Worm (Caenorhabditis elegans): Measurements from ENCODE around the gene F08G12.3.

F08G12.3 gene

ce11 chrX:11279276-11279675 lies 20.8 kb upstream of the F08G12.3 start, which contains the start of gene F38B2.2:
TSS of gene F38B2.2 (minus strand) at chrX:11279376.
- TF ChIP-seq bed-3 (GFP tag; optimal IDR thresholded peaks at IDR 0.05), result no peak
- TF ChIP-seq zip-8 (tag; optimal IDR thresholded peaks at IDR 0.05), result no peak
- TF ChIP-seq ceh-83 (GFP tag; optimal IDR thresholded peaks at IDR 0.05), result no peak
- TF ChIP-seq lsy-2 (tag; optimal IDR thresholded peaks at IDR 0.05), result no peak
- no peak for TF ChIP-seq nhr-28 (tag; optimal IDR thresholded peaks at IDR 0.05)
- TF ChIP-seq elt-3 (tag; optimal IDR thresholded peaks at IDR 0.05), result no peak
- TF ChIP-seq M03D4.4 (tag; optimal IDR thresholded peaks at IDR 0.05), result no peak
- no peak for TF ChIP-seq blmp-1 (tag; optimal IDR thresholded peaks at IDR 0.05)
- no peak for TF ChIP-seq unc-120 (tag; optimal IDR thresholded peaks at IDR 0.05; ENCODE audit: poor library complexity, severe bottlenecking)
- no peak for TF ChIP-seq ham-2 (GFP tag; optimal IDR thresholded peaks at IDR 0.05)
- TF ChIP-seq unc-62 (GFP tag; optimal IDR thresholded peaks at IDR 0.05), result no peak

ce11 chrX:11281148-11281547 lies 18.9 kb upstream of the F08G12.3 start, which contains the start of gene F38B2.6:
TSS of gene F38B2.6 (minus strand) at chrX:11281248.
- TF ChIP-seq ces-1 (GFP tag; optimal IDR thresholded peaks at IDR 0.05), result no peak
- no peak for TF ChIP-seq hlh-1 (tag; optimal IDR thresholded peaks at IDR 0.05)
- no peak for TF ChIP-seq sptf-1 (tag; optimal IDR thresholded peaks at IDR 0.05)
- TF ChIP-seq ceh-43 (GFP tag; optimal IDR thresholded peaks at IDR 0.05), result no peak
- TF ChIP-seq drap-1 (GFP tag; optimal IDR thresholded peaks at IDR 0.05), result no peak
- no peak for TF ChIP-seq mep-1 (tag; optimal IDR thresholded peaks at IDR 0.05)
- no peak for TF ChIP-seq lin-13 (tag; optimal IDR thresholded peaks at IDR 0.05)
- TF ChIP-seq nhr-2 (tag; optimal IDR thresholded peaks at IDR 0.05), result no peak
- TF ChIP-seq bed-3 (GFP tag; optimal IDR thresholded peaks at IDR 0.05), result no peak

ce11 chrX:11286246-11286645 lies 13.8 kb upstream of the F08G12.3 start, which contains the start of gene F38B2.3:
TSS of gene F38B2.3 (minus strand) at chrX:11286346.
- TF ChIP-seq blmp-1 (tag; optimal IDR thresholded peaks at IDR 0.05), result no peak
- TF ChIP-seq ztf-11 (tag; optimal IDR thresholded peaks at IDR 0.05), result no peak
- no peak for TF ChIP-seq ces-1 (GFP tag; optimal IDR thresholded peaks at IDR 0.05)
- no peak for TF ChIP-seq zip-8 (tag; optimal IDR thresholded peaks at IDR 0.05)
- no peak for TF ChIP-seq ham-2 (GFP tag; optimal IDR thresholded peaks at IDR 0.05)
- no peak for TF ChIP-seq nhr-28 (tag; optimal IDR thresholded peaks at IDR 0.05)
- TF ChIP-seq nhr-2 (tag; optimal IDR thresholded peaks at IDR 0.05), result no peak
- no peak for TF ChIP-seq lin-32 (GFP tag; optimal IDR thresholded peaks at IDR 0.05)
- TF ChIP-seq sem-2 (GFP tag; optimal IDR thresholded peaks at IDR 0.05), result no peak
- TF ChIP-seq lsy-2 (tag; optimal IDR thresholded peaks at IDR 0.05), result no peak
- TF ChIP-seq unc-120 (tag; optimal IDR thresholded peaks at IDR 0.05; ENCODE audit: poor library complexity, severe bottlenecking), result no peak
- TF ChIP-seq flh-1 (GFP tag; optimal IDR thresholded peaks at IDR 0.05), result no peak
- TF ChIP-seq elt-3 (tag; optimal IDR thresholded peaks at IDR 0.05), result no peak
- no peak for TF ChIP-seq nhr-12 (tag; optimal IDR thresholded peaks at IDR 0.05)
- TF ChIP-seq sptf-1 (tag; optimal IDR thresholded peaks at IDR 0.05), result no peak
- TF ChIP-seq ceh-83 (GFP tag; optimal IDR thresholded peaks at IDR 0.05), result no peak
- no peak for TF ChIP-seq nhr-237 (tag; optimal IDR thresholded peaks at IDR 0.05)

ce11 chrX:11287617-11288016 lies 12.4 kb upstream of the F08G12.3 start, which contains the start of gene F38B2.4:
TSS of gene F38B2.4 (minus strand) at chrX:11287717.
- TF ChIP-seq sem-2 (GFP tag; optimal IDR thresholded peaks at IDR 0.05) (no peak), lsy-2 (tag; optimal IDR thresholded peaks at IDR 0.05) (no peak), nhr-76 (tag; optimal IDR thresholded peaks at IDR 0.05) (no peak), M03D4.4 (tag; optimal IDR thresholded peaks at IDR 0.05) (no peak), unc-120 (tag; optimal IDR thresholded peaks at IDR 0.05; ENCODE audit: poor library complexity, severe bottlenecking) (no peak), nhr-28 (tag; optimal IDR thresholded peaks at IDR 0.05) (no peak), tbx-8 (GFP tag; optimal IDR thresholded peaks at IDR 0.05) (no peak), bed-3 (GFP tag; optimal IDR thresholded peaks at IDR 0.05) (no peak), sptf-1 (tag; optimal IDR thresholded peaks at IDR 0.05) (no peak), mep-1 (tag; optimal IDR thresholded peaks at IDR 0.05) (no peak), drap-1 (GFP tag; optimal IDR thresholded peaks at IDR 0.05) (no peak), unc-39 (tag; optimal IDR thresholded peaks at IDR 0.05) (no peak), blmp-1 (tag; optimal IDR thresholded peaks at IDR 0.05) (no peak), ceh-83 (GFP tag; optimal IDR thresholded peaks at IDR 0.05) (no peak), cnd-1 (tag; optimal IDR thresholded peaks at IDR 0.05) (no peak), lin-13 (tag; optimal IDR thresholded peaks at IDR 0.05) (no peak)

- TF ChIP-seq elt-1 (tag; optimal IDR thresholded peaks at IDR 0.05; ENCODE audit: borderline replicate concordance, insufficient read depth) (no peak), drap-1 (GFP tag; optimal IDR thresholded peaks at IDR 0.05) (no peak), flh-1 (GFP tag; optimal IDR thresholded peaks at IDR 0.05) (no peak), blmp-1 (tag; optimal IDR thresholded peaks at IDR 0.05) (no peak), mab-5 (tag; optimal IDR thresholded peaks at IDR 0.05) (no peak), lsy-2 (tag; optimal IDR thresholded peaks at IDR 0.05) (no peak), nhr-237 (tag; optimal IDR thresholded peaks at IDR 0.05) (no peak), ztf-11 (tag; optimal IDR thresholded peaks at IDR 0.05) (no peak), pha-4 (tag; optimal IDR thresholded peaks at IDR 0.05) (no peak), mls-2 (tag; optimal IDR thresholded peaks at IDR 0.05) (no peak), unc-120 (tag; optimal IDR thresholded peaks at IDR 0.05; ENCODE audit: poor library complexity, severe bottlenecking) (no peak), elt-3 (tag; optimal IDR thresholded peaks at IDR 0.05) (no peak), nhr-12 (tag; optimal IDR thresholded peaks at IDR 0.05) (no peak), nhr-2 (tag; optimal IDR thresholded peaks at IDR 0.05) (no peak), ces-1 (GFP tag; optimal IDR thresholded peaks at IDR 0.05) (no peak), bed-3 (GFP tag; optimal IDR thresholded peaks at IDR 0.05) (no peak), cnd-1 (tag; optimal IDR thresholded peaks at IDR 0.05) (no peak), hlh-1 (tag; optimal IDR thresholded peaks at IDR 0.05) (no peak), lin-32 (GFP tag; optimal IDR thresholded peaks at IDR 0.05) (no peak)
Measured at ce11 chrX:11289925-11290324, 10.1 kb upstream of the F08G12.3 start.
